Fruit fly (Drosophila melanogaster): ENCODE data around the gene CG3437.
A peak's percentile ranks its signal among the peaks of the same experiment; 100 is the strongest.

Gene CG3437

DNA sequence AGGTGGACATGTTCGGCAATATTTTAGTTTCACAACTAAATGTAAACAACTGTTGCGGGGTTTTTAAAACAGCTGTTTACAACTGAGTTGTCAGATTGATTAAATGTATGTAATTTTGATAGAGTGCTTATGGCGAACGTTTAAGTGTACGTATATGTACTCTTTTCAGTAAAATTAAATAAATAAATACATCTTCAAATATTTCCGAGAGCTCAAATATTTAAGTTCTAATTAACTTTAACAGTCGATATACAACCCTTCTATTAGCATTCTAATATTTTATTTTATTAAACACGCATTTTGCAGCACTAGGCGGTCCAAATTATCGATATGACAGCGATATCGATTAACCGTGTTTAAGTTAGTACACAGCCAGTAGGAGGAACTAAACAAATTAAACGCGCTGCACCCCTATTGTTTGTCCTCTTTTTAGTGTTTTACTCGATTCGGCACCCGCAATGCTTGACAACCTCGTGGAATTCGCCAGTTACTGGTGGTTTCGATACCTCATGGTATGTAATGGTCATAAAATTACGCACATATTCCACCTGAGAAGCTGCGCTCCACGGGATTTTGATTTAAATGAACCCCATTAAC, 5.8 kb downstream of the CG3437 start, which contains the start of the genes CG3448 and ghi (continued):
- TF ChIP-seq maf-S (GFP tag; optimal IDR thresholded peaks at IDR 0.05) (no peak), phol (tag; optimal IDR thresholded peaks at IDR 0.05) (peak; percentile 87), Ets97D (GFP tag; optimal IDR thresholded peaks at IDR 0.05) (peak; percentile 63), pros (GFP tag; optimal IDR thresholded peaks at IDR 0.05) (no peak), Hand (GFP tag; optimal IDR thresholded peaks at IDR 0.05) (no peak), wek (GFP tag; optimal IDR thresholded peaks at IDR 0.05) (peak; percentile 6), CG9609 (GFP tag; optimal IDR thresholded peaks at IDR 0.05) (no peak), CG3838 (GFP tag; optimal IDR thresholded peaks at IDR 0.05) (no peak), btn (GFP tag; optimal IDR thresholded peaks at IDR 0.05) (no peak), Hmr (GFP tag; optimal IDR thresholded peaks at IDR 0.05) (peak; percentile 70), CG8944 (GFP tag; optimal IDR thresholded peaks at IDR 0.05) (no peak), tll (GFP tag; optimal IDR thresholded peaks at IDR 0.05) (no peak), CG6813 (GFP tag; optimal IDR thresholded peaks at IDR 0.05) (no peak), Lim3 (GFP tag; IDR thresholded peaks at IDR 0.05) (no peak), crp (GFP tag; optimal IDR thresholded peaks at IDR 0.05) (peak; percentile 13 to 84), row (GFP tag; IDR thresholded peaks at IDR 0.05) (peak; percentile 57; the same call in 2 of the 3 replicates), Pdp1 (GFP tag; optimal IDR thresholded peaks at IDR 0.05) (peak; percentile 51 to 67), slbo (GFP tag; IDR thresholded peaks at IDR 0.05) (peak; percentile 36; the same call in 1 of the 2 replicates), gce (GFP tag; IDR thresholded peaks at IDR 0.05) (no peak), CG10565 (GFP tag; optimal IDR thresholded peaks at IDR 0.05) (no peak), sisA (GFP tag; IDR thresholded peaks at IDR 0.05) (peak; percentile 58), MTF-1 (GFP tag; optimal IDR thresholded peaks at IDR 0.05; ENCODE audit: borderline replicate concordance) (no peak), CoRest (tag; optimal IDR thresholded peaks at IDR 0.05) (peak; percentile 54), caup (GFP tag; optimal IDR thresholded peaks at IDR 0.05; ENCODE audit: severe bottlenecking) (peak; percentile 33), Camta (GFP tag; optimal IDR thresholded peaks at IDR 0.05) (peak; percentile 17), vvl (GFP tag; IDR thresholded peaks at IDR 0.05) (peak; percentile 55), CG8290 (GFP tag; optimal IDR thresholded peaks at IDR 0.05) (peak; percentile 3), CG8290 (tag; optimal IDR thresholded peaks at IDR 0.05) (peak in 1 of 2 experiments; percentile 65), PHDP (tag; optimal IDR thresholded peaks at IDR 0.05) (peak; percentile 54), NfI (GFP tag; optimal IDR thresholded peaks at IDR 0.05) (peak; percentile 35), Fer2 (tag; optimal IDR thresholded peaks at IDR 0.05) (peak; percentile 77), CG2199 (GFP tag; IDR thresholded peaks at IDR 0.05) (no peak), CG32772 (GFP tag; IDR thresholded peaks at IDR 0.05) (no peak), HHEX (GFP tag; optimal IDR thresholded peaks at IDR 0.05) (peak; percentile 64), repo (GFP tag; optimal IDR thresholded peaks at IDR 0.05) (no peak), ranshi (GFP tag; IDR thresholded peaks at IDR 0.05) (peak; percentile 43; the same call in 1 of the 2 replicates), trem (tag; optimal IDR thresholded peaks at IDR 0.05) (peak; percentile 84), Nf-YB (GFP tag; optimal IDR thresholded peaks at IDR 0.05) (no peak), Nf-YC (tag; optimal IDR thresholded peaks at IDR 0.05) (peak; percentile 77), ase (GFP tag; IDR thresholded peaks at IDR 0.05) (no peak), ap (GFP tag; IDR thresholded peaks at IDR 0.05) (no peak), CG4328 (GFP tag; optimal IDR thresholded peaks at IDR 0.05) (peak; percentile 62), fu2 (GFP tag; optimal IDR thresholded peaks at IDR 0.05) (no peak), Sox102F (GFP tag; optimal IDR thresholded peaks at IDR 0.05) (peak; percentile 52), HLHmδ (GFP tag; optimal IDR thresholded peaks at IDR 0.05) (no peak), CG12299 (tag; optimal IDR thresholded peaks at IDR 0.05) (peak; percentile 8), HLH4C (GFP tag; IDR thresholded peaks at IDR 0.05; ENCODE audit: partially characterized antibody) (peak; percentile 84), seq (GFP tag; IDR thresholded peaks at IDR 0.05) (no peak), CG5180 (GFP tag; optimal IDR thresholded peaks at IDR 0.05) (no peak)
